Fruit fly (Drosophila melanogaster): Measurements from ENCODE around the gene CG14937.

DNA sequence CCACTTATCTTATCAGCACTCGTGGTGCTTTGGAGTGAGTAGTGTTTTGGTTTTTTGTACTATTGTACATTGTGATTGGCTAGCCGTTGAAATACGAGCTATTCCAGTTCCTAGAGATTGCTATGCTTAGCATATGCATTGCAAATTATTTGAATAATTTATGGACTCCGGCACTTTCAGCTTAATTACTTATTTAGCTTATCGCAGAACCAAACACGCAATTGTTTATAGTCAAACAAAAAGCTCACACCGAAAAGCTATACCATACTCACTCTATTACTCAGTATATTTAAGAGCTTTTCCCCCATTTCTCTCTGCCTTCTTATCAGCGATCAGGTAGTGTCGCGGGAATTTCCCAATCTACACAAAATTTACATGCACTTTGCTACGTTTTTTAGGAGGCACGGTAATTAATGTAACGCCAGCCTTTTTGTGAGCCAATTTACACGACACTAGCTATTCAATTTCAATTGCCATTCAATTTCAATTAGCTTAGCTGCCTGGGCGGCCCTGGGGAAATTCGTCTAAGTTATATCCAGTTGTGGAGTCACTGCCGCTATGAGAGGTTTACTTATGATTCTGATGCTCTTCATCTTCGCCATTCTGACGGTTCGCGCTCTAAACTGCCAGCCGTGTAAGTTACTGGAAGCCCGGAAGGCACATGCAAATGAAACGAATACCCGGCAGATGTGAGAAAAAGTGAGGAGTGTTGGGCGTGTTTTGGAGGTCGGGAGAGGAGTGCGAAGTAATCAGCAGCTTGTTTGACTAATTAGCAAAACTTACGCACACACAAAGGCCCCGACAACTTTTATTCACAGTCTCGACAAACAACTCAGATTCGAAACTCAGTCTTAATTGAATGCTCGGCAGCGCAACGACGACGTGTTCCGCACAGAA, 48.7 kb upstream of the CG14937 start, which contains the start of the genes CG44008, CG14933, CG46426 and CG42486:
- TF ChIP-seq Gug (GFP tag; IDR thresholded peaks at IDR 0.05) (no peak), CG10631 (GFP tag; optimal IDR thresholded peaks at IDR 0.05) (no peak), acj6 (GFP tag; optimal IDR thresholded peaks at IDR 0.05) (no peak), vri (GFP tag; optimal IDR thresholded peaks at IDR 0.05) (peak; percentile 17)

Measured in whole organism, prepupa.